Worm (Caenorhabditis elegans) whole organism, L3 larva: ENCODE measurements around the gene F54E4.4.

Experiments
- ZK546.5 ChIP-seq: sonication (generic microtip); optimal IDR thresholded peaks from 2 replicates; lab custom pipeline; 2017; ENCODE audit warnings: missing biosample characterization, missing genetic modification characterization
- ceh-28 ChIP-seq: fragments of 150-350 bp; optimal IDR thresholded peaks from 2 replicates; lab custom pipeline; 2014; ENCODE audit warnings: missing biosample characterization, missing genetic modification reagents, missing genetic modification characterization
- egl-27 ChIP-seq: sonication (generic microtip); optimal IDR thresholded peaks from 4 replicates; lab custom pipeline; 2017; ENCODE audit warnings: missing biosample characterization, missing genetic modification reagents, missing genetic modification characterization
- elt-2 ChIP-seq: sonication (generic microtip); optimal IDR thresholded peaks from 2 replicates; lab custom pipeline; 2016; ENCODE audit warnings: missing genetic modification reagents, mild to moderate bottlenecking, missing genetic modification characterization, missing compliant biosample characterization
- nfya-1 ChIP-seq: sonication (generic microtip); optimal IDR thresholded peaks from 2 replicates; lab custom pipeline; 2017; ENCODE audit warnings: missing genetic modification characterization, mild to moderate bottlenecking, missing compliant biosample characterization, antibody characterized with exemption, moderate library complexity; ENCODE audit not compliant: insufficient read depth
- nhr-12 ChIP-seq: fragments of 150-350 bp; optimal IDR thresholded peaks from 2 replicates; lab custom pipeline; 2014; ENCODE audit warnings: missing biosample characterization, missing genetic modification characterization
- nhr-25 ChIP-seq: sonication (generic microtip); optimal IDR thresholded peaks from 2 replicates; lab custom pipeline; 2017; ENCODE audit warnings: missing biosample characterization, missing genetic modification characterization
- skn-1 ChIP-seq: fragments of 150-350 bp; optimal IDR thresholded peaks from 2 replicates; lab custom pipeline; 2014; ENCODE audit warnings: missing biosample characterization, missing genetic modification characterization
- unc-39 ChIP-seq: sonication (generic microtip); optimal IDR thresholded peaks from 4 replicates; lab custom pipeline; 2017; ENCODE audit warnings: missing biosample characterization, missing genetic modification characterization
- ztf-11 ChIP-seq: fragments of 150-350 bp; optimal IDR thresholded peaks from 2 replicates; lab custom pipeline; 2014; ENCODE audit warnings: missing biosample characterization, missing genetic modification characterization
- ztf-4 ChIP-seq: fragments of 150-350 bp; optimal IDR thresholded peaks from 2 replicates; lab custom pipeline; 2014; ENCODE audit warnings: missing biosample characterization, missing genetic modification characterization

ce11 chrX:14637445-14637844 lies 7.8 kb downstream of the F54E4.4 start:
- TF ChIP-seq egl-27 (tag; lab: Kevin White, UChicago) (no peak), unc-39 (no peak), nhr-12 (no peak), elt-2 (tag; lab: Kevin White, UChicago) (no peak), ZK546.5 (no peak), nfya-1 (no peak), ztf-11 (tag; lab: Kevin White, UChicago) (no peak), ceh-28 (tag; lab: Kevin White, UChicago) (no peak), nhr-25 (tag; lab: Kevin White, UChicago) (no peak), skn-1 (no peak), ztf-4 (tag; lab: Kevin White, UChicago) (no peak)
